Fruit fly (Drosophila melanogaster) whole organism, larva: Measurements from ENCODE around the gene Cpr76Bd.
A peak's percentile ranks its signal among the peaks of the same experiment; 100 is the strongest.
"Not testable (repeated sequence)": the region's sequence is repeated elsewhere in the genome, so short reads cannot be mapped to it uniquely, and the experiment has no call there.

Source experiments
- noc ChIP-seq: fragments of 200-800 bp; sonication (Bioruptor generic); optimal IDR thresholded peaks from 3 replicates; lab custom pipeline; 2019; ENCODE audit warnings: missing biosample characterization, mild to moderate bottlenecking, missing genetic modification characterization, moderate library complexity

Gene Cpr76Bd

DNA sequence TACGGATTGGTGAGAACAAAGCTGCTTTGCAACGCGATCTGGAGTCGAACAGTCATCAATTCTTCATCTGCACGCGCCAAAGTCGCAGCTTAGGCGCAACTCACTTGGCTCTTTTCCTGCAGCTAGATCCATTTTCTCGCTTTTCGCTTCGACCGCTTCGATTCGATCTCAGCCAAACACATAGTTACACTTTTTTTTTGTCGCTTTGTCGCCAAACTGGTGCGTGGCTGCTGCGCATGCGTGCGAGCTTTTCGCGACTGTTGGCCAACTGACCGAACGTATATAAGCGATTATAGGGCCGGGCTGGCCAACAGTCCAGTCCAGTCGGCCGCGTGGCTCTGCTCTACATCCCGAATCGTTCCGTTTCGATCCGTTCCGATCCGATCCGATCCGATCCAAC is at the start of gene Cpr76Bd:
TSS of gene Cpr76Bd (plus strand) at position 301 of the 400 bp plus-strand sequence.
- no peak for TF ChIP-seq noc (tag; lab: Kevin White, UChicago)

DNA sequence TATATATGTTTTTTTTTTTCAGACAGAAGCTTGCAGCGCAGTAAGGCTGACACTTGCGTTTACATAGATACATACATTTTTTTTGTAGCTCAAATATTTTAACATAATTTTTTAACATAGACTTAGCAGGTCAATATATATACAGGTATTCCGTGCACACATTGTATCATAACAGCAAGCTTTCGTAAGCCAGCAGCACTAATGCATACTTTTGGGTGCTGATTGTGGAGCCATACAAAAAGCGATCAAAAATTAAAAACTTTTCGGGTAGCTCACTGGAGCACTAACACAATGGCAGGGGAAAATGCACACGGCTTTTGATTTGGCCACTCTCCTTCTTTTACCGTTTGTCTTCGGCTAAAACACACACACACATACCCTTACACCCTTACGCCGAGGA is 49.5 kb upstream of the Cpr76Bd start:
- no peak for TF ChIP-seq noc (tag; lab: Kevin White, UChicago)

DNA sequence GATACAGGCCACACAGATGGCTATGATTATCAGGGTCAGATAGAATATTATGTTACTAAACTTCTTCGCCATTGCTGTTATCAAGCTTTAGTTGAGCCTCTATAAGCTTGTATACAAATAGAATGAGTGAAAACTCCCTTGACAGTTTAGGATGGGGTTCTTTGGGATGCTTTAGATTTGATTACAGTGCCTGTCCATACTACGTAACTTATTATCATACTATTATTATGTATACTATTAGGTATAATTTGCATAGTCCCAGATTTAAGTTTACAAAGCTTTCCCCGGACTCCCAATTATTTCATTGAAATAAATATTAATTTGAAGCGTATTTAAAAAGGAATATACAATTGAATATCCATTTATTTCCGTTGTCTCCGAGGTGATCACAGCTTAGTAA is 46.1 kb upstream of the Cpr76Bd start, which contains the start of gene brv1:
TSS of gene brv1 (minus strand) at position 101 of the 400 bp plus-strand sequence.
- no peak for TF ChIP-seq noc (tag; lab: Kevin White, UChicago)

- not testable (repeated sequence) for TF ChIP-seq noc (tag; lab: Kevin White, UChicago)
These were observed 45.3 kb upstream of the Cpr76Bd start, which contains the start of gene CG32212 for dm6 chr3L:19487260-19487659. Gene CG32212, plus strand, starts transcription at chr3L:19487560.

dm6 chr3L:19494954-19495353 is 37.6 kb upstream of the Cpr76Bd start:
- TF ChIP-seq noc (tag; lab: Kevin White, UChicago), result peak; percentile 11

- peak; percentile 40 for TF ChIP-seq noc (tag; lab: Kevin White, UChicago)
These were observed 36.5 kb upstream of the Cpr76Bd start for dm6 chr3L:19495991-19496588.

DNA sequence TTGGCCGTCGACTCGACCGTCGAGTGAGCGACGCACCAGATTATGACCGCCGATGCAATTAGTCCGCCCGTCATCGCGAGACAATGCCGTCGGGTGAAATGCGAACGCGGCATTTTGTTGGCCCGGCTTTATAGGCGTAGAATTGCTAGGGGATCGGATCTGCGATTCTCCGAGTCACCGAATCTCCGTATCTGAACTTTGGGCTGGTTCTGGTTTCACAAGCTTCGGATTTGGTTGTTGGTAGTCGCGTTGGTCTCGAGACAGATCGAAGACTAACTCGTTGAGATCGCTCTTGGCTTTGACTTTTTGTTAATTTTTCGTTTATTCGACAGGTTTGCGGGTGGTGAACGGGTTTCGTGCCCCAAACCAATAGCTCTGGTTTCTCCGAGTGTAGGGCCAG is 35.9 kb upstream of the Cpr76Bd start:
- TF ChIP-seq noc (tag; lab: Kevin White, UChicago), result no peak

DNA sequence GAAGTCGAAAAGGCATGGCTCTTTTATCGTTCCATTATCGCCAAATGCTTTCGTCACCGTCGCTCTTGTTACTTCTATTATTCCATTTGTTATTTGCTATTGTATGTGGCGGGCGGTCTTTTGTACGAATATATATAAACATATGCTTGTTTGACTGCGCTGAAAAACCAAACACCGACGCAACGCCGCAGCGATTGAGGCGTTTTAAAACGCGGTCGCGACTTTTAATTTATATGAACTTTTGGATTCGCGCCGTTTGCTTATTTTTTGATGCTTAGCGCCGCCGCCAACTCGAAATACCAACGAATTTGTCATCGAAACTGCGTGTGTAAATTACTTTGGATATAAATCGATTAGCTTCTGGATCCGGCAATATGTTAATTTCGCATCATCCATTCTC is 35.4 kb upstream of the Cpr76Bd start:
- no peak for TF ChIP-seq noc (tag; lab: Kevin White, UChicago)

DNA sequence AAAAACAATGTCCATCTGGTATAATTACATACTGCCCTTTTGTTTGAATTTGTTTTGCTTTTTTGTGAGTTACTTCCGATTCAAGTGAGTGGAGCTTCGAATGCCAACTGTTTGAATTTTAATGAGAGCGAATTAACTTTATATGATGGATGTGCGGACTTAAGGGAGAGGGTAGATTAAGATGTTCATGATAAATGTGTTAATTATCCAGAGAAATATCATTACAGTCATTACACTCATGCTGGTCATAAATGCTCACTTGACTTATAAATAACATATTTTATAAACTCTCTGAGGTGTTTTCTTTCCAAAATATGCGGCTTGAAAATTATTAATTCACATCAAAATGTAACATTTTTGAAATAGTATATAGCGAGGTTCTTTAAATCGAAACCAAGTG is 34.9 kb upstream of the Cpr76Bd start, which contains the start of gene CG9449:
TSS of gene CG9449 (minus strand) at position 101 of the 400 bp plus-strand sequence.
- no peak for TF ChIP-seq noc (tag; lab: Kevin White, UChicago)

dm6 chr3L:19499334-19499733 is 33.2 kb upstream of the Cpr76Bd start:
- no peak for TF ChIP-seq noc (tag; lab: Kevin White, UChicago)

DNA sequence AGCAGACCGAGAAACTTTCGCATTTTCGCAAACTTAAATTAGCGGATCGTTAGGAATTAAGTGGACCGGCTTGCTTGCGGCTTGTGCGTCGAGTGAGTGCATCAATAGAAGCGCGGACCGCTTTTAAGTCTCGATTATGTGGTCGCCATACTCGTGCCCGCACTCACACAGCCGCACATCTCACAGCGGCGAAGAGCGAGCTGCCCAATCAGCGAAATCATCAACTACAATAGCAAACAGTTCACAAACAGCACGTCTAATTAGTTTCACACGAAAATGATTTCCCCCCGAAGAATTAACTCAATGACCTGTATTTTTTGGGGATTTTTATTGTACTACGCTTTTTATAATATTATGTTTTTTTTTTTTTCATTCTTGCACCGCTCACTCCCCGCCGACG is 31.8 kb upstream of the Cpr76Bd start, which contains the start of gene CG9451:
TSS of gene CG9451 (minus strand) at position 101 of the 400 bp plus-strand sequence.
- TF ChIP-seq noc (tag; lab: Kevin White, UChicago), result peak; percentile 20

DNA sequence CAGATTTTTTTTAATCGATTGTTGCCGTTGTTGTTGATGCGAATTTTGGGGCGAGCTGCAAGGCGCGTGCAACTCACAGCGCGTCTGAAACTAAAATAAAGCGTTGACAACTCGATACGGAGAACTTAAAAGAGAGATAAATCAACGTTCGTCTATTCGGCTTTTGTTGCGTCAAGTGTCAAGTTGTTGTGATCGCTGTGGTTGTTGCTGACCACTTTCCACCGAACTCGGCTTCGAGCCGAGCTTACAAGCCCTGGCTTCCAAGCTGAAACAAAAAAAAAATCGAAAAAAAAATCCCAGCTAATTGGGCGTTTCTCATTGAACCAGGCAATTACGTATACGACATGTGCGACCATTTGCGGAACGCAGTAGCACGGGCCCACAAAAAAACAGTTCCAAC is 28.8 kb upstream of the Cpr76Bd start, which contains the start of gene CG9452:
TSS of gene CG9452 (minus strand) at position 101 of the 400 bp plus-strand sequence.
- TF ChIP-seq noc (tag; lab: Kevin White, UChicago), result no peak

dm6 chr3L:19504719-19505118 is 27.8 kb upstream of the Cpr76Bd start:
- TF ChIP-seq noc (tag; lab: Kevin White, UChicago), result peak; percentile 71

DNA sequence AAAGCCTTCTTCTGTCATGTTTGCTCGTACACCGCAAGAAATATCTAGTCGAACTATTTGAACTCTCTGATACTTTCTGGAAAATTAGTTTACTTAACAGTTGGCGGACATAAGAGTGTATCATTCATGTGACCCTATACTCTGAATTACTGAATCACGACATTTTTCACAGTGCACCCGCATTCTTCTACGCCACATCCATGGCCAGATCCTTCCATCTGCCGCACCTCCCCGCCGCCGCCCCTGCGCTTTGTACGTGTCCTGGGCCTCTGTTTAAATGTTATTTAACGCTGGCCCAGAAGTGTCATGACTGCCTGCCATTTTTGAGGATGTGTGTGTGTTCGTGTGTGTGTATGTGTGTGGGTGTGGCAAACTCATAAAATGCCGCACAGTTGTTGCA is 19.9 kb upstream of the Cpr76Bd start:
- no peak for TF ChIP-seq noc (tag; lab: Kevin White, UChicago)

DNA sequence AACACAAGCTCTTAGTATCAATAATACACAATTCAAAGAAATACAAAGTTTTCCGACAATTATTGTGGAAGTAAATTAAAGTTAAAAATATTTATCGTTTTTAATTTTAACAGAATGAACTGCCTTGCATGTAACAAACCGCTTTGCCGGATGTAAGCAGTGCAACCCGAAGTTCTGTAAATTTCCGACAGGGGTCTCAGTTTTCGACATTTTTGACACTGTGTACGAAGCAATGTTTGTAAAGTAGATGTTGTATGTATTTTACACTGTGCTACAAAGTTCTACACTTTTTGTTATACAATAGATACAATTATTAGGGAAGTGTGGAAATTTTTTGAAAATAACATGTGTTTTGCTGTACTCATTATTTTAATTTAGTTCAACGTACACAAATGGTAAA is 16.0 kb upstream of the Cpr76Bd start:
- no peak for TF ChIP-seq noc (tag; lab: Kevin White, UChicago)

DNA sequence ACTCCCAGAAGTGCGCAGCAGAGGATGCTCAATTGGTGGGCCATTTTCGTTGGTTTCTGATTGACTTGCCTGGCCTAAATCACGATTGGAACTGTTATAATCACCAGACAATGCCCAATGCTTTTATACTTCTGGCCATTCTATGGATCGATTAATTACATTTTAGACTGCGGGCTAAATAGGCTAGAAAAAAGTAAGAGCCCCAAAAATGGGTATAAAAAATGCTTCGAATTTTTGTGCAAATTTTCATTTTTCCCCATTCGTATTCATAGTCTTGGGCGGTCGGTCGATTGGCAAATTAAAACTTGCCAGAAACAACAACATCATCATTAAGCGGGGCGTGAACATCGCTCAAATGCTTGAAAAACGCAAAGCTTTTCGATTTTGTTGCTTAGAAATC is 14.3 kb upstream of the Cpr76Bd start, which contains the start of gene Cpr76Ba:
TSS of gene Cpr76Ba (minus strand) at position 101 of the 400 bp plus-strand sequence.
- no peak for TF ChIP-seq noc (tag; lab: Kevin White, UChicago)

- no peak for TF ChIP-seq noc (tag; lab: Kevin White, UChicago)
These were observed 13.2 kb upstream of the Cpr76Bd start, which contains the start of gene Cpr76Bb for dm6 chr3L:19519349-19519748. Gene Cpr76Bb, plus strand, starts transcription at chr3L:19519649.
